Fruit fly (Drosophila melanogaster) whole organism, embryonic: ENCODE results near the gene CG4313.
A peak's percentile ranks its signal among the peaks of the same experiment; 100 is the strongest.

Source experiments
- Aef1 ChIP-seq: fragments of 200-800 bp; sonication (Bioruptor generic); IDR thresholded peaks from 3 replicates; pipeline ENCODE4 v1.3.6; 2022; ENCODE audit warnings: missing biosample characterization, missing genetic modification characterization
- Antp ChIP-seq: fragments of 200-800 bp; sonication (Bioruptor generic); optimal IDR thresholded peaks from 3 replicates; lab custom pipeline; 2016; ENCODE audit warnings: missing biosample characterization, missing genetic modification characterization
- CG12299 ChIP-seq: fragments of 200-800 bp; sonication (Bioruptor generic); optimal IDR thresholded peaks from 2 replicates; lab custom pipeline; 2018; ENCODE audit warnings: missing biosample characterization, mild to moderate bottlenecking, missing genetic modification characterization
- CG12659 ChIP-seq: fragments of 200-800 bp; sonication (Bioruptor generic); optimal IDR thresholded peaks from 3 replicates; lab custom pipeline; 2017; ENCODE audit warnings: mild to moderate bottlenecking, missing biosample characterization, missing genetic modification reagents, missing genetic modification characterization
- CG12769 ChIP-seq: fragments of 200-800 bp; sonication (Bioruptor generic); optimal IDR thresholded peaks from 2 replicates; lab custom pipeline; 2019; ENCODE audit warnings: missing biosample characterization, mild to moderate bottlenecking, missing genetic modification characterization, moderate library complexity
- CG17829 ChIP-seq: fragments of 200-800 bp; optimal IDR thresholded peaks from 2 replicates; lab custom pipeline; 2019; ENCODE audit warnings: missing biosample characterization, mild to moderate bottlenecking, missing genetic modification characterization, moderate library complexity
- CG18599 ChIP-seq: fragments of 200-800 bp; sonication (Bioruptor generic); optimal IDR thresholded peaks from 3 replicates; lab custom pipeline; 2017; ENCODE audit warnings: missing biosample characterization, missing genetic modification characterization, mild to moderate bottlenecking, moderate library complexity, missing genetic modification reagents
- CG30403 ChIP-seq: fragments of 200-800 bp; sonication (Bioruptor generic); optimal IDR thresholded peaks from 3 replicates; lab custom pipeline; 2016; ENCODE audit warnings: missing biosample characterization, missing genetic modification characterization
- CG32532 ChIP-seq: fragments of 200-800 bp; sonication (Bioruptor generic); IDR thresholded peaks from 2 replicates; pipeline ENCODE4 v1.3.6; 2022; ENCODE audit warnings: missing biosample characterization, missing genetic modification characterization
- CG34376 ChIP-seq: fragments of 200-800 bp; sonication (Bioruptor generic); optimal IDR thresholded peaks from 2 replicates; lab custom pipeline; 2018; ENCODE audit warnings: missing biosample characterization, mild to moderate bottlenecking, missing genetic modification characterization
- CG4282 ChIP-seq: fragments of 200-800 bp; sonication (Bioruptor generic); optimal IDR thresholded peaks from 2 replicates; lab custom pipeline; 2016; ENCODE audit warnings: missing biosample characterization, missing genetic modification characterization
- CG4820 ChIP-seq: fragments of 200-800 bp; sonication (Bioruptor generic); optimal IDR thresholded peaks from 3 replicates; lab custom pipeline; 2016; ENCODE audit warnings: missing biosample characterization, missing genetic modification characterization
- CG6689 ChIP-seq: fragments of 200-800 bp; sonication (Bioruptor generic); IDR thresholded peaks from 2 replicates; pipeline ENCODE4 v1.3.6; 2022; ENCODE audit warnings: missing biosample characterization, missing genetic modification characterization
- CG7786 ChIP-seq: fragments of 200-800 bp; sonication (Bioruptor generic); optimal IDR thresholded peaks from 2 replicates; lab custom pipeline; 2016; ENCODE audit warnings: missing biosample characterization, missing genetic modification characterization
- CG7928 ChIP-seq: fragments of 200-800 bp; sonication (Bioruptor generic); optimal IDR thresholded peaks from 2 replicates; lab custom pipeline; 2017; ENCODE audit warnings: missing biosample characterization, mild to moderate bottlenecking, missing genetic modification characterization
- CG8478 ChIP-seq: fragments of >200 bp; optimal IDR thresholded peaks from 2 replicates; lab custom pipeline; 2018
- CG9609 ChIP-seq: fragments of 200-800 bp; sonication (Bioruptor generic); optimal IDR thresholded peaks from 3 replicates; lab custom pipeline; 2016; ENCODE audit warnings: missing biosample characterization, missing genetic modification characterization
- Eip74EF ChIP-seq, 2 experiments: fragments of 200-800 bp in 1 of 2; fragments of >200 bp in 1 of 2; sonication (Bioruptor generic) in 1 of 2; optimal IDR thresholded peaks; 2 replicates each; lab custom pipeline; 2017 to 2019; ENCODE audit warnings: missing biosample characterization in 2 of 2, missing genetic modification characterization in 2 of 2, mild to moderate bottlenecking in 1 of 2, moderate library complexity in 1 of 2
- Gug ChIP-seq: fragments of 200-800 bp; sonication (Bioruptor generic); IDR thresholded peaks from 4 replicates; pipeline ENCODE4 v1.3.6; 2022; ENCODE audit warnings: missing biosample characterization, missing genetic modification characterization
- Hsf ChIP-seq: fragments of 200-800 bp; sonication (Bioruptor generic); optimal IDR thresholded peaks from 3 replicates; lab custom pipeline; 2016; ENCODE audit warnings: missing biosample characterization, missing genetic modification characterization
- Mad ChIP-seq: fragments of 200-800 bp; sonication (Bioruptor generic); optimal IDR thresholded peaks from 2 replicates; lab custom pipeline; 2016; ENCODE audit warnings: missing biosample characterization, missing genetic modification characterization
- Meics ChIP-seq: fragments of 200-800 bp; sonication (Bioruptor generic); optimal IDR thresholded peaks from 2 replicates; lab custom pipeline; 2017; ENCODE audit warnings: missing biosample characterization, mild to moderate bottlenecking, missing genetic modification characterization
- Ptx1 ChIP-seq: fragments of 200-800 bp; sonication (Bioruptor generic); IDR thresholded peaks from 2 replicates; pipeline ENCODE4 v1.3.6; 2022; ENCODE audit warnings: missing biosample characterization, missing genetic modification characterization
- Ravus ChIP-seq: fragments of 200-800 bp; sonication (Bioruptor generic); IDR thresholded peaks from 2 replicates; pipeline ENCODE4 v1.3.6; 2022; ENCODE audit warnings: missing biosample characterization, missing genetic modification characterization
- Side ChIP-seq: fragments of 200-800 bp; sonication (Bioruptor generic); optimal IDR thresholded peaks from 2 replicates; lab custom pipeline; 2016; ENCODE audit warnings: missing biosample characterization, missing genetic modification characterization
- Sry-δ ChIP-seq: fragments of 200-800 bp; sonication (Bioruptor generic); optimal IDR thresholded peaks from 2 replicates; lab custom pipeline; 2016; ENCODE audit warnings: missing biosample characterization, missing genetic modification characterization
- ab ChIP-seq: fragments of 200-800 bp; sonication (Bioruptor generic); optimal IDR thresholded peaks from 2 replicates; lab custom pipeline; 2016; ENCODE audit warnings: missing biosample characterization, missing genetic modification characterization
- abd-A ChIP-seq: fragments of 200-800 bp; sonication (Bioruptor generic); optimal IDR thresholded peaks from 3 replicates; lab custom pipeline; 2019; ENCODE audit warnings: missing biosample characterization, mild to moderate bottlenecking, missing genetic modification characterization, moderate library complexity
- cad ChIP-seq: fragments of >200 bp; optimal IDR thresholded peaks from 2 replicates; lab custom pipeline; 2017; ENCODE audit warnings: missing biosample characterization, missing genetic modification characterization
- cwo ChIP-seq: fragments of 200-800 bp; sonication (Bioruptor generic); optimal IDR thresholded peaks from 3 replicates; lab custom pipeline; 2017; ENCODE audit warnings: missing biosample characterization, missing genetic modification characterization, mild to moderate bottlenecking, moderate library complexity, missing genetic modification reagents
- dmrt11E ChIP-seq: fragments of 200-800 bp; sonication (Bioruptor generic); optimal IDR thresholded peaks from 3 replicates; lab custom pipeline; 2018; ENCODE audit warnings: missing biosample characterization, mild to moderate bottlenecking, missing genetic modification characterization, moderate library complexity
- exex ChIP-seq: fragments of 200-800 bp; sonication (Bioruptor generic); optimal IDR thresholded peaks from 4 replicates; lab custom pipeline; 2018; ENCODE audit warnings: missing biosample characterization, mild to moderate bottlenecking, missing genetic modification characterization, moderate library complexity
- ftz-f1 ChIP-seq: fragments of 200-800 bp; sonication (Bioruptor generic); optimal IDR thresholded peaks from 2 replicates; lab custom pipeline; 2016; ENCODE audit warnings: missing biosample characterization, missing genetic modification characterization
- fu2 ChIP-seq: fragments of 200-800 bp; sonication (Bioruptor generic); optimal IDR thresholded peaks from 2 replicates; lab custom pipeline; 2016; ENCODE audit warnings: missing biosample characterization, missing genetic modification characterization
- gro ChIP-seq: fragments of 200-800 bp; sonication (Bioruptor generic); optimal IDR thresholded peaks from 2 replicates; lab custom pipeline; 2016; ENCODE audit warnings: missing biosample characterization, missing genetic modification characterization
- gsb ChIP-seq: fragments of 200-800 bp; sonication (Bioruptor generic); IDR thresholded peaks from 2 replicates; pipeline ENCODE4 v1.3.6; 2022; ENCODE audit warnings: missing biosample characterization, missing genetic modification characterization
- gt ChIP-seq: fragments of 200-800 bp; sonication (Bioruptor generic); IDR thresholded peaks from 2 replicates; pipeline ENCODE4 v1.3.6; 2022; ENCODE audit warnings: missing biosample characterization, missing genetic modification characterization
- ham ChIP-seq: fragments of 200-800 bp; sonication (Bioruptor generic); IDR thresholded peaks from 2 replicates; pipeline ENCODE4 v1.3.6; 2022; ENCODE audit warnings: missing biosample characterization, missing genetic modification characterization
- inv ChIP-seq: fragments of 200-800 bp; sonication (Bioruptor generic); IDR thresholded peaks from 2 replicates; pipeline ENCODE4 v1.3.6; 2022; ENCODE audit warnings: missing biosample characterization, missing genetic modification characterization; ENCODE audit not compliant: partially characterized antibody
- jigr1 ChIP-seq: fragments of 200-800 bp; sonication (Bioruptor generic); IDR thresholded peaks from 3 replicates; pipeline ENCODE4 v1.3.6; 2022; ENCODE audit warnings: missing biosample characterization, missing genetic modification characterization
- luna ChIP-seq: fragments of 200-800 bp; sonication (Bioruptor generic); optimal IDR thresholded peaks from 2 replicates; lab custom pipeline; 2016; ENCODE audit warnings: missing biosample characterization, missing genetic modification characterization
- odd ChIP-seq: fragments of 200-800 bp; sonication (Bioruptor generic); optimal IDR thresholded peaks from 2 replicates; lab custom pipeline; 2017; ENCODE audit warnings: missing biosample characterization, mild to moderate bottlenecking, missing genetic modification characterization
- pita ChIP-seq: fragments of 200-800 bp; sonication (Bioruptor generic); optimal IDR thresholded peaks from 2 replicates; lab custom pipeline; 2017; ENCODE audit warnings: missing biosample characterization, mild to moderate bottlenecking, missing genetic modification characterization
- pum ChIP-seq: fragments of 200-800 bp; sonication (Bioruptor generic); optimal IDR thresholded peaks from 2 replicates; lab custom pipeline; 2016; ENCODE audit warnings: missing biosample characterization, missing genetic modification characterization
- rib ChIP-seq: fragments of 200-800 bp; sonication (Bioruptor generic); IDR thresholded peaks from 2 replicates; pipeline ENCODE4 v1.3.6; 2022; ENCODE audit warnings: missing biosample characterization, missing genetic modification characterization
- sens-2 ChIP-seq: fragments of 200-800 bp; sonication (Bioruptor generic); IDR thresholded peaks from 2 replicates; pipeline ENCODE4 v1.3.6; 2022; ENCODE audit warnings: missing biosample characterization, missing genetic modification characterization
- slou ChIP-seq: fragments of 200-800 bp; sonication (Bioruptor generic); optimal IDR thresholded peaks from 3 replicates; lab custom pipeline; 2016; ENCODE audit warnings: missing biosample characterization, missing genetic modification characterization
- tio ChIP-seq: fragments of 200-800 bp; sonication (Bioruptor generic); optimal IDR thresholded peaks from 2 replicates; lab custom pipeline; 2017; ENCODE audit warnings: missing biosample characterization, missing genetic modification characterization, inconsistent platforms
- tna ChIP-seq: fragments of 200-800 bp; sonication (Bioruptor generic); IDR thresholded peaks from 2 replicates; pipeline ENCODE4 v1.3.6; 2022; ENCODE audit warnings: missing biosample characterization, missing genetic modification characterization; ENCODE audit not compliant: partially characterized antibody
- usp ChIP-seq: fragments of >200 bp; optimal IDR thresholded peaks from 2 replicates; lab custom pipeline; 2017; ENCODE audit warnings: missing biosample characterization, missing genetic modification characterization
- vfl ChIP-seq: fragments of 200-800 bp; sonication (Bioruptor generic); optimal IDR thresholded peaks from 2 replicates; lab custom pipeline; 2016; ENCODE audit warnings: missing biosample characterization, missing genetic modification characterization
- vvl ChIP-seq: fragments of 200-800 bp; sonication (Bioruptor generic); IDR thresholded peaks from 2 replicates; pipeline ENCODE4 v1.3.6; 2022; ENCODE audit warnings: missing biosample characterization, missing genetic modification characterization
- zen ChIP-seq: fragments of 200-800 bp; sonication (Bioruptor generic); optimal IDR thresholded peaks from 3 replicates; lab custom pipeline; 2018; ENCODE audit warnings: missing biosample characterization, mild to moderate bottlenecking, missing genetic modification characterization, moderate library complexity

The CG4313 gene

DNA sequence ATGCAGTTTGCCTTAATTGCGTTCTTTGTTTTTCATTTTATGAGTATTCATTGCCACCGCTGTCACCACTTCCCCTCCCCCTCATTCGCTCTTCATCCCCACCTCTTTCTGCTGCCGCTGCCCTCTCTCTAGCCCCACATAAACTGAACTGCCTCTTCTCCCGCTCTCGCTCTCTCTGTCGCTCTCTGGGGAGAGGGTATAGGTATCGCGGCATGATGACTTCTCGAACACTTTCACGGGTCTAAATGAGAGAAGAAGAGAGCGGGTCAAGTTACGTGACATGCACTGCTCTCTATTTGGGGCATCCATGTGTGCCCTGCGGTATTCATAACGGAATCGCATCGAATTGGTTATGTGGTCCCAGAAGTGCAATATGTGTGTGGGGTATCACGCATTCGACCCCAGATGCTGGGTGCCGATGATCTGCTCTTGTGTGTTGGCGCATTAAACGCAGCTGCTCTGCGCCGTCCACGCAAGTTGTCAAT, 42.1 kb downstream of the CG4313 start (continued):
- TF ChIP-seq Ravus (GFP tag; lab: Robert Waterston, UW), result peak; percentile 37
- peak; percentile 76; the same call in 2 of the 3 replicates for TF ChIP-seq jigr1 (GFP tag; lab: Robert Waterston, UW)
- TF ChIP-seq exex, result no peak
- TF ChIP-seq CG18599 (GFP tag; lab: Kevin White, UChicago), result peak; percentile 80
- TF ChIP-seq cad (GFP tag; lab: Kevin White, UChicago), result no peak
- peak; percentile 82 for TF ChIP-seq Aef1 (GFP tag; lab: Robert Waterston, UW)
- TF ChIP-seq gt (GFP tag; lab: Robert Waterston, UW), result peak; percentile 53; the same call in 1 of the 2 replicates
- peak; percentile 76 for TF ChIP-seq Hsf (GFP tag; lab: Kevin White, UChicago)
- peak; percentile 84 for TF ChIP-seq Gug (GFP tag; lab: Robert Waterston, UW)
- TF ChIP-seq Meics (GFP tag; lab: Kevin White, UChicago), result peak; percentile 68
- TF ChIP-seq dmrt11E, result peak; percentile 73
- TF ChIP-seq CG32532 (GFP tag; lab: Robert Waterston, UW), result peak; percentile 80
- peak; percentile 44 for TF ChIP-seq Sry-δ (GFP tag; lab: Kevin White, UChicago)
- peak; percentile 92 for TF ChIP-seq CG12769 (tag; lab: Kevin White, UChicago)
- TF ChIP-seq inv (GFP tag; lab: Robert Waterston, UW), result no peak
- TF ChIP-seq odd (GFP tag; lab: Kevin White, UChicago), result peak; percentile 63
- no peak for TF ChIP-seq pita (GFP tag; lab: Kevin White, UChicago)
- peak; percentile 82 for TF ChIP-seq Side
- TF ChIP-seq tna (GFP tag; lab: Robert Waterston, UW), result 0 out of 2 replicates have a peak, but pooled peaks have one; percentile 27
- TF ChIP-seq sens-2, result peak; percentile 69
- no peak for TF ChIP-seq CG34376 (GFP tag; lab: Kevin White, UChicago)
- peak; percentile 17 for TF ChIP-seq vfl
- TF ChIP-seq CG6689 (GFP tag; lab: Robert Waterston, UW), result peak; percentile 82
- no peak for TF ChIP-seq abd-A (tag; lab: Kevin White, UChicago)
- TF ChIP-seq gro (GFP tag; lab: Kevin White, UChicago), result peak; percentile 79
- TF ChIP-seq luna, result no peak
- peak; percentile 60; the same call in 1 of the 2 replicates for TF ChIP-seq rib (GFP tag; lab: Robert Waterston, UW)
- TF ChIP-seq Antp, result peak; percentile 88
- peak; percentile 30 for TF ChIP-seq ftz-f1
- peak; percentile 82 for TF ChIP-seq CG12659 (GFP tag; lab: Kevin White, UChicago)
- peak in 1 of 2 experiments; percentile 81 for TF ChIP-seq Eip74EF (GFP tag; optimal IDR thresholded peaks at IDR 0.05; lab: Kevin White, UChicago)
- TF ChIP-seq CG8478 (lab: Kevin White, UChicago), result no peak
- peak; percentile 65 for TF ChIP-seq CG12299 (tag; lab: Kevin White, UChicago)
- TF ChIP-seq Mad (GFP tag; lab: Kevin White, UChicago), result peak; percentile 65
- TF ChIP-seq zen, result no peak
- TF ChIP-seq, all 482 proteins: peak for 403

dm6 chrX:2087501-2087900, 45.8 kb downstream of the CG4313 start:
- TF ChIP-seq vfl, result no peak
- TF ChIP-seq CG7786, result peak; percentile 38
- peak; percentile 70 for TF ChIP-seq Ptx1 (GFP tag; lab: Robert Waterston, UW)
- peak; percentile 84 for TF ChIP-seq vvl (GFP tag; lab: Robert Waterston, UW)
- no peak for TF ChIP-seq slou (GFP tag; lab: Kevin White, UChicago)
- TF ChIP-seq CG17829, result peak; percentile 48
- no peak for TF ChIP-seq tio (GFP tag; lab: Kevin White, UChicago)
- TF ChIP-seq cwo (GFP tag; lab: Kevin White, UChicago), result no peak
- peak; percentile 55 for TF ChIP-seq fu2 (GFP tag; lab: Kevin White, UChicago)
- no peak for TF ChIP-seq CG4282
- peak; percentile 55 for TF ChIP-seq CG30403
- peak; percentile 34 for TF ChIP-seq CG9609 (GFP tag; lab: Kevin White, UChicago)
- no peak for TF ChIP-seq gsb
- TF ChIP-seq CG4820 (GFP tag; lab: Kevin White, UChicago), result peak; percentile 16
- no peak for TF ChIP-seq ham (GFP tag; lab: Robert Waterston, UW)
- TF ChIP-seq usp (GFP tag; lab: Kevin White, UChicago), result no peak
- TF ChIP-seq CG7928 (GFP tag; lab: Kevin White, UChicago), result no peak
- TF ChIP-seq ab (GFP tag; lab: Kevin White, UChicago), result no peak
- TF ChIP-seq pum, result peak; percentile 36
